Worm (Caenorhabditis elegans) whole organism, late embryonic: ENCODE results near the gene ptr-15.

ENCODE experiments used
- C08G9.2 ChIP-seq: sonication (generic microtip); optimal IDR thresholded peaks from 2 replicates; lab custom pipeline; 2016; ENCODE audit warnings: mild to moderate bottlenecking, missing genetic modification characterization, moderate library complexity, missing compliant biosample characterization
- C38D4.7 ChIP-seq: fragments of 200-800 bp; sonication (Bioruptor generic); optimal IDR thresholded peaks from 2 replicates; lab custom pipeline; 2018; ENCODE audit warnings: mild to moderate bottlenecking, missing genetic modification characterization, moderate library complexity, missing compliant biosample characterization
- F13H6.1 ChIP-seq: sonication (generic microtip); optimal IDR thresholded peaks from 2 replicates; lab custom pipeline; 2016; ENCODE audit warnings: missing genetic modification characterization, missing compliant biosample characterization
- K02D7.2 ChIP-seq: sonication (generic microtip); optimal IDR thresholded peaks from 2 replicates; lab custom pipeline; 2017; ENCODE audit warnings: mild to moderate bottlenecking, missing genetic modification characterization, missing compliant biosample characterization
- K09A11.1 ChIP-seq: sonication (generic microtip); optimal IDR thresholded peaks from 2 replicates; lab custom pipeline; 2017; ENCODE audit warnings: antibody characterized with exemption, mild to moderate bottlenecking, missing genetic modification characterization, missing compliant biosample characterization; ENCODE audit not compliant: insufficient read depth
- ahr-1 ChIP-seq: sonication (generic microtip); optimal IDR thresholded peaks from 2 replicates; lab custom pipeline; 2016; ENCODE audit warnings: missing genetic modification characterization, missing compliant biosample characterization
- ama-1 ChIP-seq: fragments of 150-350 bp; optimal IDR thresholded peaks from 2 replicates; lab custom pipeline; 2014
- ceh-14 ChIP-seq: sonication (generic microtip); optimal IDR thresholded peaks from 2 replicates; lab custom pipeline; 2016; ENCODE audit warnings: missing genotype, missing genetic modification characterization, missing compliant biosample characterization
- ceh-18 ChIP-seq: sonication (generic microtip); optimal IDR thresholded peaks from 2 replicates; lab custom pipeline; 2016; ENCODE audit warnings: missing genetic modification characterization, missing compliant biosample characterization
- ceh-19 ChIP-seq: fragments of 200-800 bp; sonication (Bioruptor generic); optimal IDR thresholded peaks from 2 replicates; lab custom pipeline; 2018; ENCODE audit warnings: mild to moderate bottlenecking, missing genetic modification characterization, missing compliant biosample characterization
- ceh-2 ChIP-seq: sonication (generic microtip); optimal IDR thresholded peaks from 2 replicates; lab custom pipeline; 2016; ENCODE audit warnings: missing genotype, missing genetic modification characterization, missing compliant biosample characterization
- ceh-22 ChIP-seq: sonication (generic microtip); optimal IDR thresholded peaks from 2 replicates; lab custom pipeline; 2017; ENCODE audit warnings: missing biosample characterization, missing genetic modification characterization
- ceh-24 ChIP-seq: sonication (generic microtip); optimal IDR thresholded peaks from 2 replicates; lab custom pipeline; 2016; ENCODE audit warnings: mild to moderate bottlenecking, missing genetic modification characterization, missing compliant biosample characterization
- ceh-34 ChIP-seq: sonication (generic microtip); optimal IDR thresholded peaks from 2 replicates; lab custom pipeline; 2016; ENCODE audit warnings: mild to moderate bottlenecking, missing genetic modification characterization, missing compliant biosample characterization
- ceh-6 ChIP-seq: fragments of 200-800 bp; sonication (Bioruptor generic); optimal IDR thresholded peaks from 2 replicates; lab custom pipeline; 2018; ENCODE audit warnings: mild to moderate bottlenecking, missing genetic modification characterization, missing compliant biosample characterization
- dmd-4 ChIP-seq: sonication (generic microtip); optimal IDR thresholded peaks from 2 replicates; lab custom pipeline; 2016; ENCODE audit warnings: borderline replicate concordance, missing genetic modification characterization, missing compliant biosample characterization
- elt-2 ChIP-seq: sonication (generic microtip); optimal IDR thresholded peaks from 2 replicates; lab custom pipeline; 2016; ENCODE audit warnings: missing genetic modification reagents, missing genetic modification characterization, missing compliant biosample characterization
- elt-4 ChIP-seq: sonication (generic microtip); optimal IDR thresholded peaks from 2 replicates; lab custom pipeline; 2016; ENCODE audit warnings: missing genetic modification characterization, missing compliant biosample characterization
- eyg-1 ChIP-seq: sonication (generic microtip); optimal IDR thresholded peaks from 2 replicates; lab custom pipeline; 2016; ENCODE audit warnings: missing genotype, missing genetic modification characterization, missing compliant biosample characterization
- fax-1 ChIP-seq: sonication (generic microtip); optimal IDR thresholded peaks from 2 replicates; lab custom pipeline; 2016; ENCODE audit warnings: missing genotype, missing genetic modification characterization, missing compliant biosample characterization
- gmeb-2 ChIP-seq: sonication (generic microtip); optimal IDR thresholded peaks from 2 replicates; lab custom pipeline; 2016; ENCODE audit warnings: missing genetic modification characterization, inconsistent platforms, missing compliant biosample characterization
- hlh-15 ChIP-seq: sonication (generic microtip); optimal IDR thresholded peaks from 2 replicates; lab custom pipeline; 2016; ENCODE audit warnings: missing genetic modification characterization, missing compliant biosample characterization
- hlh-30 ChIP-seq: sonication (generic microtip); optimal IDR thresholded peaks from 2 replicates; lab custom pipeline; 2017; ENCODE audit warnings: antibody characterized with exemption, missing genetic modification characterization, missing compliant biosample characterization; ENCODE audit not compliant: insufficient read depth
- lin-11 ChIP-seq: fragments of 200-800 bp; sonication (Bioruptor generic); optimal IDR thresholded peaks from 2 replicates; lab custom pipeline; 2018; ENCODE audit warnings: mild to moderate bottlenecking, missing genetic modification characterization, missing compliant biosample characterization
- mec-3 ChIP-seq: sonication (generic microtip); optimal IDR thresholded peaks from 2 replicates; lab custom pipeline; 2016; ENCODE audit warnings: borderline replicate concordance, missing genetic modification characterization, missing compliant biosample characterization
- npax-4 ChIP-seq: sonication (generic microtip); optimal IDR thresholded peaks from 2 replicates; lab custom pipeline; 2016; ENCODE audit warnings: missing genetic modification characterization, missing compliant biosample characterization
- odd-2 ChIP-seq: sonication (generic microtip); optimal IDR thresholded peaks from 2 replicates; lab custom pipeline; 2017; ENCODE audit warnings: antibody characterized with exemption, mild to moderate bottlenecking, missing genetic modification characterization, missing compliant biosample characterization
- pat-9 ChIP-seq: fragments of 200-800 bp; sonication (Bioruptor generic); optimal IDR thresholded peaks from 2 replicates; lab custom pipeline; 2018; ENCODE audit warnings: mild to moderate bottlenecking, missing genetic modification characterization, moderate library complexity, missing compliant biosample characterization
- pha-2 ChIP-seq: sonication (generic microtip); optimal IDR thresholded peaks from 2 replicates; lab custom pipeline; 2017; ENCODE audit warnings: mild to moderate bottlenecking, missing genetic modification characterization, missing compliant biosample characterization
- pha-4 ChIP-seq: fragments of 150-350 bp; optimal IDR thresholded peaks from 2 replicates; lab custom pipeline; 2018; ENCODE audit warnings: missing biosample characterization, missing genetic modification reagents, missing genetic modification characterization
- pqm-1 ChIP-seq: sonication (generic microtip); optimal IDR thresholded peaks from 2 replicates; lab custom pipeline; 2016; ENCODE audit warnings: missing genetic modification characterization, missing compliant biosample characterization
- pros-1 ChIP-seq: fragments of 150-350 bp; optimal IDR thresholded peaks from 2 replicates; lab custom pipeline; 2014; ENCODE audit warnings: missing biosample characterization, missing genetic modification reagents, missing genetic modification characterization
- ref-2 ChIP-seq: sonication (generic microtip); optimal IDR thresholded peaks from 2 replicates; lab custom pipeline; 2016; ENCODE audit warnings: missing genetic modification characterization, missing compliant biosample characterization
- rnt-1 ChIP-seq: sonication (generic microtip); optimal IDR thresholded peaks from 2 replicates; lab custom pipeline; 2016; ENCODE audit warnings: missing genetic modification characterization, missing compliant biosample characterization
- sox-2 ChIP-seq: fragments of 200-800 bp; sonication (Bioruptor generic); IDR thresholded peaks from 2 replicates; pipeline ENCODE4 v1.3.6; 2022; ENCODE audit warnings: missing genetic modification reagents, missing genetic modification characterization, missing compliant biosample characterization
- sox-4 ChIP-seq: sonication (generic microtip); optimal IDR thresholded peaks from 2 replicates; lab custom pipeline; 2017; ENCODE audit warnings: mild to moderate bottlenecking, missing genetic modification characterization, inconsistent platforms, missing compliant biosample characterization
- syd-9 ChIP-seq: sonication (generic microtip); optimal IDR thresholded peaks from 2 replicates; lab custom pipeline; 2016; ENCODE audit warnings: mild to moderate bottlenecking, missing genetic modification characterization, moderate library complexity, missing compliant biosample characterization
- unc-3 ChIP-seq, 2 experiments: fragments of 200-800 bp in 1 of 2; sonication (Bioruptor generic) in 1 of 2; sonication (generic microtip) in 1 of 2; conservative IDR thresholded peaks in 1 of 2; optimal IDR thresholded peaks in 1 of 2; 2 replicates each; pipeline versions ENCODE4 v1.3.6 to Lab custom; 2016 to 2022; ENCODE audit warnings: missing compliant biosample characterization in 2 of 2, missing genetic modification characterization in 2 of 2, missing genetic modification reagents in 1 of 2
- unc-55 ChIP-seq: sonication (generic microtip); optimal IDR thresholded peaks from 2 replicates; lab custom pipeline; 2017; ENCODE audit warnings: missing biosample characterization, missing genetic modification reagents, missing genetic modification characterization
- unc-86 ChIP-seq: sonication (generic microtip); optimal IDR thresholded peaks from 2 replicates; lab custom pipeline; 2016; ENCODE audit warnings: missing genetic modification characterization, missing compliant biosample characterization
- ztf-16 ChIP-seq: sonication (generic microtip); optimal IDR thresholded peaks from 2 replicates; lab custom pipeline; 2017; ENCODE audit warnings: missing genetic modification characterization, missing compliant biosample characterization

ptr-15 gene

ce11 chrV:6949770-6950169 lies 20.0 kb downstream of the ptr-15 start, which contains the start of gene Y57E12B.11:
Y57E12B.11 (minus strand) TSS chrV:6949870.
- TF ChIP-seq C38D4.7 (GFP tag; lab: Kevin White, UChicago) (no peak), rnt-1 (tag; lab: Kevin White, UChicago) (no peak), odd-2 (tag; lab: Kevin White, UChicago) (no peak), pat-9 (no peak), C08G9.2 (no peak), K09A11.1 (tag; lab: Kevin White, UChicago) (no peak), ahr-1 (tag; lab: Kevin White, UChicago) (no peak), elt-4 (no peak), ceh-22 (tag; lab: Kevin White, UChicago) (no peak), unc-3 (GFP tag; conservative IDR thresholded peaks at IDR 0.05; lab: Robert Waterston, UW) (no peak), unc-3 (tag; optimal IDR thresholded peaks at IDR 0.05; lab: Kevin White, UChicago) (no peak), F13H6.1 (tag; lab: Kevin White, UChicago) (no peak), elt-2 (tag; lab: Kevin White, UChicago) (no peak), sox-4 (tag; lab: Kevin White, UChicago) (no peak), ceh-18 (tag; lab: Kevin White, UChicago) (no peak), pros-1 (tag; lab: Kevin White, UChicago) (no peak), syd-9 (no peak)
- TF ChIP-seq, all 69 proteins: peak for 0

ce11 chrV:6948225-6948624 lies 21.6 kb downstream of the ptr-15 start, which contains the start of gene Y57E12B.1:
Y57E12B.1 (plus strand) TSS chrV:6948525.
- TF ChIP-seq ceh-14 (tag; lab: Kevin White, UChicago): no peak
- TF ChIP-seq K02D7.2 (tag; lab: Kevin White, UChicago): no peak
- TF ChIP-seq ztf-16 (tag; lab: Kevin White, UChicago): no peak
- no peak for TF ChIP-seq syd-9
- no peak for TF ChIP-seq dmd-4 (tag; lab: Kevin White, UChicago)
- TF ChIP-seq unc-86: no peak
- TF ChIP-seq ahr-1 (tag; lab: Kevin White, UChicago): no peak
- no peak for TF ChIP-seq sox-4 (tag; lab: Kevin White, UChicago)
- TF ChIP-seq pat-9: no peak
- no peak for TF ChIP-seq hlh-30
- no peak for TF ChIP-seq pha-4
- no peak for TF ChIP-seq elt-4

ce11 chrV:6947442-6947841 lies 22.4 kb downstream of the ptr-15 start, which contains the start of gene Y57E12B.4:
Y57E12B.4 (minus strand) TSS chrV:6947542.
- TF ChIP-seq K02D7.2 (tag; lab: Kevin White, UChicago) (no peak), gmeb-2 (no peak), pha-4 (no peak), mec-3 (tag; lab: Kevin White, UChicago) (no peak), pros-1 (tag; lab: Kevin White, UChicago) (no peak), ceh-24 (no peak), pqm-1 (tag; lab: Kevin White, UChicago) (no peak), lin-11 (tag; lab: Kevin White, UChicago) (no peak), npax-4 (tag; lab: Kevin White, UChicago) (no peak), sox-2 (GFP tag; lab: Robert Waterston, UW) (no peak), pha-2 (tag; lab: Kevin White, UChicago) (no peak), dmd-4 (tag; lab: Kevin White, UChicago) (no peak), ref-2 (tag; lab: Kevin White, UChicago) (no peak), ceh-34 (no peak), eyg-1 (tag; lab: Kevin White, UChicago) (no peak), ceh-19 (no peak)
- TF ChIP-seq, all 69 proteins: peak for 0

- TF ChIP-seq fax-1 (tag; lab: Kevin White, UChicago) (no peak), hlh-30 (no peak), hlh-15 (tag; lab: Kevin White, UChicago) (no peak), ceh-6 (GFP tag; lab: Kevin White, UChicago) (no peak), ceh-2 (tag; lab: Kevin White, UChicago) (no peak), sox-4 (tag; lab: Kevin White, UChicago) (no peak), ceh-14 (tag; lab: Kevin White, UChicago) (no peak), ama-1 (lab: Kevin White, UChicago) (no peak), K09A11.1 (tag; lab: Kevin White, UChicago) (no peak), syd-9 (no peak), unc-55 (GFP tag; lab: Kevin White, UChicago) (no peak), C38D4.7 (GFP tag; lab: Kevin White, UChicago) (no peak), dmd-4 (tag; lab: Kevin White, UChicago) (no peak)
- TF ChIP-seq, all 69 proteins: peak for 0
Observed at ce11 chrV:6935878-6936277, 33.9 kb downstream of the ptr-15 start, which contains the start of gene Y57E12B.10. Y57E12B.10 (minus strand) TSS chrV:6935978.
